Worm (Caenorhabditis elegans) whole organism, L4 larva: ENCODE data around the gene F42C5.9.
A peak's percentile ranks its signal among the peaks of the same experiment; 100 is the strongest.

Experiments
- D1046.2 ChIP-seq: fragments of 200-800 bp; sonication (Bioruptor generic); IDR thresholded peaks from 2 replicates; pipeline ENCODE4 v1.3.6; 2022; ENCODE audit warnings: missing genetic modification characterization, missing compliant biosample characterization
- F44E2.7 ChIP-seq: fragments of 200-800 bp; sonication (Bioruptor generic); IDR thresholded peaks from 2 replicates; pipeline ENCODE4 v2.1.2; 2022; ENCODE audit warnings: missing genetic modification characterization, missing compliant biosample characterization
- R02D3.7 ChIP-seq: fragments of 150-350 bp; sonication (generic microtip); optimal IDR thresholded peaks from 3 replicates; lab custom pipeline; 2014; ENCODE audit warnings: missing biosample characterization, missing genetic modification characterization
- Y48G9A.11 ChIP-seq: fragments of 200-800 bp; sonication (Bioruptor generic); IDR thresholded peaks from 2 replicates; pipeline ENCODE4 v1.3.6; 2022; ENCODE audit warnings: missing genetic modification reagents, missing genetic modification characterization, missing compliant biosample characterization
- Y5F2A.4 ChIP-seq: fragments of 200-800 bp; sonication (Bioruptor generic); optimal IDR thresholded peaks from 2 replicates; lab custom pipeline; 2018; ENCODE audit warnings: mild to moderate bottlenecking, missing genetic modification characterization, missing compliant biosample characterization
- Y75B8A.6 ChIP-seq: fragments of 200-800 bp; sonication (Bioruptor generic); IDR thresholded peaks from 2 replicates; pipeline ENCODE4 v1.3.6; 2022; ENCODE audit warnings: missing genetic modification reagents, missing genetic modification characterization, missing compliant biosample characterization
- ZK337.2 ChIP-seq: fragments of 200-800 bp; sonication (Bioruptor generic); IDR thresholded peaks from 2 replicates; pipeline ENCODE4 v1.3.6; 2022; ENCODE audit warnings: missing genetic modification reagents, missing genetic modification characterization, missing compliant biosample characterization
- aly-2 ChIP-seq: sonication (generic microtip); optimal IDR thresholded peaks from 2 replicates; lab custom pipeline; 2018; ENCODE audit warnings: missing biosample characterization, missing genetic modification characterization
- ama-1 ChIP-seq: fragments of 150-350 bp; optimal IDR thresholded peaks from 2 replicates; lab custom pipeline; 2014; ENCODE audit warnings: inconsistent platforms, mixed read lengths
- arid-1 ChIP-seq: fragments of 200-800 bp; sonication (Bioruptor generic); conservative IDR thresholded peaks from 2 replicates; pipeline ENCODE4 v1.3.6; 2022; ENCODE audit warnings: missing genetic modification reagents, missing genetic modification characterization, missing compliant biosample characterization
- ceh-20 ChIP-seq: fragments of 200-800 bp; sonication (Bioruptor generic); IDR thresholded peaks from 2 replicates; pipeline ENCODE4 v1.3.6; 2022; ENCODE audit warnings: missing genetic modification reagents, missing genetic modification characterization, missing compliant biosample characterization
- ceh-32 ChIP-seq: sonication (generic microtip); optimal IDR thresholded peaks from 2 replicates; lab custom pipeline; 2016; ENCODE audit warnings: mild to moderate bottlenecking, missing genetic modification characterization, missing compliant biosample characterization; ENCODE audit not compliant: poor library complexity
- ces-1 ChIP-seq: fragments of 150-350 bp; sonication (generic microtip); optimal IDR thresholded peaks from 4 replicates; lab custom pipeline; 2014; ENCODE audit warnings: missing biosample characterization, missing genetic modification reagents, missing genetic modification characterization
- ctbp-1 ChIP-seq: fragments of 200-800 bp; sonication (Bioruptor generic); IDR thresholded peaks from 2 replicates; pipeline ENCODE4 v1.3.6; 2022; ENCODE audit warnings: missing genetic modification reagents, missing genetic modification characterization, missing compliant biosample characterization
- daf-19 ChIP-seq: fragments of 200-800 bp; sonication (Bioruptor generic); conservative IDR thresholded peaks from 2 replicates; pipeline ENCODE4 v1.3.6; 2022; ENCODE audit warnings: missing genetic modification characterization, missing compliant biosample characterization
- dmd-9 ChIP-seq: fragments of 200-800 bp; sonication (Bioruptor generic); IDR thresholded peaks from 2 replicates; pipeline ENCODE4 v1.3.6; 2022; ENCODE audit warnings: missing genetic modification reagents, missing genetic modification characterization, missing compliant biosample characterization
- dve-1 ChIP-seq: sonication (generic microtip); optimal IDR thresholded peaks from 2 replicates; lab custom pipeline; 2017; ENCODE audit warnings: antibody characterized with exemption, mild to moderate bottlenecking, missing genetic modification characterization, missing compliant biosample characterization; ENCODE audit not compliant: insufficient read depth
- egl-27 ChIP-seq: sonication (generic microtip); optimal IDR thresholded peaks from 3 replicates; lab custom pipeline; 2017; ENCODE audit warnings: missing biosample characterization, missing genetic modification reagents, missing genetic modification characterization
- egl-43 ChIP-seq: fragments of 200-800 bp; sonication (Bioruptor generic); IDR thresholded peaks from 2 replicates; pipeline ENCODE4 v1.3.6; 2022; ENCODE audit warnings: missing genetic modification reagents, missing genetic modification characterization, missing compliant biosample characterization
- jun-1 ChIP-seq: fragments of 150-350 bp; optimal IDR thresholded peaks from 2 replicates; lab custom pipeline; 2014; ENCODE audit warnings: missing biosample characterization, missing genetic modification reagents, missing genetic modification characterization
- lin-13 ChIP-seq: fragments of 150-350 bp; optimal IDR thresholded peaks from 2 replicates; lab custom pipeline; 2014; ENCODE audit warnings: missing biosample characterization, missing genetic modification reagents, missing genetic modification characterization
- lin-29 ChIP-seq: fragments of 200-800 bp; sonication (Bioruptor generic); IDR thresholded peaks from 2 replicates; pipeline ENCODE4 v1.3.6; 2022; ENCODE audit warnings: missing genetic modification reagents, missing genetic modification characterization, missing compliant biosample characterization
- lin-38 ChIP-seq: fragments of 200-800 bp; sonication (Bioruptor generic); IDR thresholded peaks from 2 replicates; pipeline ENCODE4 v1.3.6; 2022; ENCODE audit warnings: missing genetic modification reagents, missing genetic modification characterization, missing compliant biosample characterization
- lir-3 ChIP-seq: sonication (generic microtip); optimal IDR thresholded peaks from 2 replicates; lab custom pipeline; 2016; ENCODE audit warnings: mild to moderate bottlenecking, missing genetic modification characterization, missing compliant biosample characterization
- lsy-2 ChIP-seq, 2 experiments: fragments of 150-350 bp in 1 of 2; sonication (generic microtip) in 1 of 2; optimal IDR thresholded peaks; 2 replicates each; lab custom pipeline; 2014 to 2017; ENCODE audit warnings: missing biosample characterization in 2 of 2, missing genetic modification characterization in 2 of 2
- madf-9 ChIP-seq: fragments of 200-800 bp; sonication (Bioruptor generic); conservative IDR thresholded peaks from 2 replicates; pipeline ENCODE4 v1.3.6; 2022; ENCODE audit warnings: missing genetic modification reagents, missing genetic modification characterization, missing compliant biosample characterization
- mdl-1 ChIP-seq, 2 experiments: fragments of 150-350 bp in 1 of 2; sonication (generic microtip) in 1 of 2; optimal IDR thresholded peaks; 2 replicates each; lab custom pipeline; 2014 to 2017; ENCODE audit warnings: missing biosample characterization in 2 of 2, missing genetic modification characterization in 2 of 2
- mdt-29 ChIP-seq: fragments of 200-800 bp; sonication (Bioruptor generic); IDR thresholded peaks from 2 replicates; pipeline ENCODE4 v1.3.6; 2022; ENCODE audit warnings: missing genetic modification reagents, missing genetic modification characterization, missing compliant biosample characterization
- mep-1 ChIP-seq: fragments of 150-350 bp; sonication (generic microtip); optimal IDR thresholded peaks from 3 replicates; lab custom pipeline; 2014; ENCODE audit warnings: missing biosample characterization, missing genetic modification characterization
- mes-2 ChIP-seq: sonication (generic microtip); optimal IDR thresholded peaks from 2 replicates; lab custom pipeline; 2016; ENCODE audit warnings: missing genotype, mild to moderate bottlenecking, missing genetic modification characterization, missing compliant biosample characterization; ENCODE audit not compliant: poor library complexity, severe bottlenecking
- mxl-2 ChIP-seq: fragments of 200-800 bp; sonication (Bioruptor generic); conservative IDR thresholded peaks from 2 replicates; pipeline ENCODE4 v1.3.6; 2022; ENCODE audit warnings: missing genetic modification reagents, missing genetic modification characterization, missing compliant biosample characterization
- nhr-10 ChIP-seq: fragments of 150-350 bp; optimal IDR thresholded peaks from 2 replicates; lab custom pipeline; 2014; ENCODE audit warnings: missing biosample characterization, missing genetic modification characterization
- nhr-237 ChIP-seq: sonication (generic microtip); optimal IDR thresholded peaks from 2 replicates; lab custom pipeline; 2017; ENCODE audit warnings: missing biosample characterization, missing genetic modification characterization
- nhr-25 ChIP-seq: sonication (generic microtip); optimal IDR thresholded peaks from 2 replicates; lab custom pipeline; 2017; ENCODE audit warnings: missing genetic modification characterization, mild to moderate bottlenecking, missing compliant biosample characterization, antibody characterized with exemption, moderate library complexity, borderline replicate concordance; ENCODE audit not compliant: insufficient read depth
- nhr-41 ChIP-seq: fragments of 200-800 bp; sonication (Bioruptor generic); IDR thresholded peaks from 2 replicates; pipeline ENCODE4 v1.3.6; 2022; ENCODE audit warnings: missing genetic modification reagents, missing genetic modification characterization, missing compliant biosample characterization
- nhr-48 ChIP-seq: sonication (generic microtip); optimal IDR thresholded peaks from 2 replicates; lab custom pipeline; 2016; ENCODE audit warnings: mild to moderate bottlenecking, missing genetic modification characterization, missing compliant biosample characterization
- nhr-76 ChIP-seq: fragments of 150-350 bp; optimal IDR thresholded peaks from 2 replicates; lab custom pipeline; 2014; ENCODE audit warnings: missing biosample characterization, missing genetic modification characterization
- nhr-77 ChIP-seq: fragments of 150-350 bp; optimal IDR thresholded peaks from 2 replicates; lab custom pipeline; 2014; ENCODE audit warnings: missing biosample characterization, missing genetic modification characterization
- php-3 ChIP-seq: fragments of 200-800 bp; sonication (Bioruptor generic); IDR thresholded peaks from 2 replicates; pipeline ENCODE4 v1.3.6; 2022; ENCODE audit warnings: missing genetic modification reagents, missing genetic modification characterization, missing compliant biosample characterization
- pqm-1 ChIP-seq: sonication (generic microtip); optimal IDR thresholded peaks from 2 replicates; lab custom pipeline; 2017; ENCODE audit warnings: missing biosample characterization, missing genetic modification characterization
- rbr-2 ChIP-seq: sonication (generic microtip); optimal IDR thresholded peaks from 2 replicates; lab custom pipeline; 2016; ENCODE audit warnings: missing genotype, missing genetic modification characterization, missing compliant biosample characterization
- saeg-2 ChIP-seq: fragments of 200-800 bp; sonication (Bioruptor generic); IDR thresholded peaks from 2 replicates; pipeline ENCODE4 v1.3.6; 2022; ENCODE audit warnings: missing genetic modification reagents, missing genetic modification characterization, missing compliant biosample characterization
- set-16 ChIP-seq: fragments of 200-800 bp; sonication (Bioruptor generic); IDR thresholded peaks from 2 replicates; pipeline ENCODE4 v1.3.6; 2022; ENCODE audit warnings: missing genetic modification reagents, missing genetic modification characterization, missing compliant biosample characterization
- skn-1 ChIP-seq: fragments of 150-350 bp; optimal IDR thresholded peaks from 2 replicates; lab custom pipeline; 2014; ENCODE audit warnings: missing biosample characterization, missing genetic modification characterization
- spr-1 ChIP-seq: sonication (generic microtip); optimal IDR thresholded peaks from 2 replicates; lab custom pipeline; 2016; ENCODE audit warnings: mild to moderate bottlenecking, missing genetic modification characterization, missing compliant biosample characterization
- unc-39 ChIP-seq: sonication (generic microtip); optimal IDR thresholded peaks from 2 replicates; lab custom pipeline; 2017; ENCODE audit warnings: missing biosample characterization, missing genetic modification characterization
- unc-62 ChIP-seq, 3 experiments: fragments of 150-350 bp in 1 of 3; sonication (generic microtip); optimal IDR thresholded peaks in 2 of 3; peaks in 1 of 3; 1 replicate in 1 of 3; 2 replicates in 2 of 3; lab custom pipeline; 2014 to 2017; ENCODE audit warnings: missing biosample characterization in 3 of 3, missing genetic modification characterization in 3 of 3, missing genetic modification reagents in 3 of 3, missing genotype in 1 of 3
- zag-1 ChIP-seq: fragments of 150-350 bp; optimal IDR thresholded peaks from 2 replicates; lab custom pipeline; 2014; ENCODE audit warnings: missing biosample characterization, missing genetic modification characterization
- zfp-2 ChIP-seq: sonication (generic microtip); optimal IDR thresholded peaks from 2 replicates; lab custom pipeline; 2016; ENCODE audit warnings: mild to moderate bottlenecking, missing genetic modification characterization, missing compliant biosample characterization
- zip-11 ChIP-seq: fragments of 200-800 bp; sonication (Bioruptor generic); IDR thresholded peaks from 2 replicates; pipeline ENCODE4 v1.3.6; 2022; ENCODE audit warnings: missing genetic modification characterization, missing compliant biosample characterization
- zip-2 ChIP-seq: fragments of 150-350 bp; optimal IDR thresholded peaks from 2 replicates; lab custom pipeline; 2014; ENCODE audit warnings: missing biosample characterization, missing genetic modification characterization
- ztf-7 ChIP-seq: fragments of 150-350 bp; optimal IDR thresholded peaks from 2 replicates; lab custom pipeline; 2014; ENCODE audit warnings: missing biosample characterization, missing genetic modification characterization

The F42C5.9 gene

DNA sequence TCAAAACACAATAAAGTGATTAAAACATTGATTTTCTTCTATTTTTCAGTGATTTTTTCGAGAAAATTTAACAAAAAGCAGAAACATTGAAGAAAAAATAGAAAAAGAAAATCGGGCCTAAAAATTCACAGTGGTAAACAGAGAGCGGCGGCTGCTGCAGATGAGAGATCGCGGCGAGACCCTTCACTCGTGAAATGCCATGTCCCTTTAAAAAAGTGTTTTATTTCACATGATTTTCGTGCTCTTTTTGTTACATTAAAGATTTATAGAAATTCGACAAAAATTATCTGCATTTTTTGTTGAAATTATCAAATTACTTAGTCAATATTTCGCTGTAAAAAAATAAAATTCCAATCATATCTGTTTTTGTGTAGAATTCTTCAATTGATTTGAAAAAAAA is 2.9 kb downstream of the F42C5.9 start (continued):
- TF ChIP-seq nhr-48 (tag; lab: Kevin White, UChicago), result no peak
- no peak for TF ChIP-seq aly-2
- TF ChIP-seq nhr-77 (tag; lab: Kevin White, UChicago), result peak; percentile 61
- TF ChIP-seq lsy-2 (tag; optimal IDR thresholded peaks at IDR 0.05; lab: Kevin White, UChicago), result peak in 1 of 2 experiments; percentile 79
- TF ChIP-seq nhr-10 (tag; lab: Kevin White, UChicago), result no peak
- no peak for TF ChIP-seq zag-1 (tag; lab: Kevin White, UChicago)
- no peak for TF ChIP-seq Y75B8A.6 (GFP tag; lab: Robert Waterston, UW)
- TF ChIP-seq ama-1 (lab: Kevin White, UChicago), result peak; percentile 44
- TF ChIP-seq ceh-20 (GFP tag; lab: Robert Waterston, UW), result no peak
- no peak for TF ChIP-seq egl-27
- no peak for TF ChIP-seq zip-11 (GFP tag; lab: Robert Waterston, UW)
- TF ChIP-seq egl-43 (GFP tag; lab: Robert Waterston, UW), result no peak
- no peak for TF ChIP-seq ceh-32 (tag; lab: Kevin White, UChicago)
- TF ChIP-seq unc-39 (tag; lab: Kevin White, UChicago), result no peak
- TF ChIP-seq mdl-1 (tag; optimal IDR thresholded peaks at IDR 0.05; lab: Kevin White, UChicago), result no peak
- no peak for TF ChIP-seq nhr-237 (tag; lab: Kevin White, UChicago)
- peak; percentile 29 for TF ChIP-seq nhr-25 (tag; lab: Kevin White, UChicago)
- TF ChIP-seq rbr-2, result peak; percentile 42
- TF ChIP-seq mdt-29 (GFP tag; lab: Robert Waterston, UW), result no peak
- no peak for TF ChIP-seq zip-2 (tag; lab: Kevin White, UChicago)
- no peak for TF ChIP-seq dmd-9
- TF ChIP-seq R02D3.7 (tag; lab: Kevin White, UChicago), result no peak
- TF ChIP-seq set-16 (GFP tag; lab: Robert Waterston, UW), result no peak
- no peak for TF ChIP-seq lin-29
- TF ChIP-seq lir-3 (tag; lab: Kevin White, UChicago), result no peak
- no peak for TF ChIP-seq madf-9 (GFP tag; lab: Robert Waterston, UW)
- no peak for TF ChIP-seq nhr-41
- peak; percentile 7 for TF ChIP-seq ztf-7 (tag; lab: Kevin White, UChicago)
- TF ChIP-seq php-3, result no peak
- TF ChIP-seq spr-1, result no peak
- no peak for TF ChIP-seq daf-19 (GFP tag; lab: Robert Waterston, UW)
- no peak for TF ChIP-seq mxl-2
- TF ChIP-seq unc-62 (GFP tag; optimal IDR thresholded peaks at IDR 0.05 in 1 of 2; lab: Kevin White, UChicago), result no peak
- TF ChIP-seq unc-62 (tag; optimal IDR thresholded peaks at IDR 0.05; lab: Kevin White, UChicago), result no peak
- no peak for TF ChIP-seq ces-1 (GFP tag; lab: Kevin White, UChicago)
- no peak for TF ChIP-seq nhr-76
- TF ChIP-seq D1046.2 (GFP tag; lab: Robert Waterston, UW), result no peak
- peak; percentile 77 for TF ChIP-seq mes-2
- no peak for TF ChIP-seq arid-1 (GFP tag; lab: Robert Waterston, UW)
- TF ChIP-seq pqm-1, result peak; percentile 2
- peak; percentile 77 for TF ChIP-seq mep-1 (tag; lab: Kevin White, UChicago)
- peak; percentile 57 for TF ChIP-seq lin-38 (GFP tag; lab: Robert Waterston, UW)
- TF ChIP-seq ctbp-1, result no peak
- peak; percentile 82 for TF ChIP-seq dve-1 (tag; lab: Kevin White, UChicago)
- no peak for TF ChIP-seq ZK337.2 (GFP tag; lab: Robert Waterston, UW)
- no peak for TF ChIP-seq F44E2.7 (GFP tag; lab: Robert Waterston, UW)
- TF ChIP-seq saeg-2 (GFP tag; lab: Robert Waterston, UW), result no peak
- no peak for TF ChIP-seq skn-1 (tag; lab: Kevin White, UChicago)
- no peak for TF ChIP-seq lin-13 (GFP tag; lab: Kevin White, UChicago)
- TF ChIP-seq Y5F2A.4, result no peak
- no peak for TF ChIP-seq zfp-2 (tag; lab: Kevin White, UChicago)
- no peak for TF ChIP-seq jun-1 (tag; lab: Kevin White, UChicago)
- no peak for TF ChIP-seq Y48G9A.11
